Fruit fly (Drosophila melanogaster): ENCODE measurements around the gene CG46309.

- no peak for TF ChIP-seq CG17806 (tag; optimal IDR thresholded peaks at IDR 0.05)
- TF ChIP-seq CG4496 (GFP tag; IDR thresholded peaks at IDR 0.05): no peak
- no peak for TF ChIP-seq EcR (GFP tag; optimal IDR thresholded peaks at IDR 0.05)
- TF ChIP-seq CG34367 (tag; optimal IDR thresholded peaks at IDR 0.05): no peak
- TF ChIP-seq CG8159 (tag; optimal IDR thresholded peaks at IDR 0.05): no peak
- no peak for TF ChIP-seq CG15710 (tag; optimal IDR thresholded peaks at IDR 0.05)
- no peak for TF ChIP-seq Pif1B (GFP tag; optimal IDR thresholded peaks at IDR 0.05)
- TF ChIP-seq CG12605 (GFP tag; IDR thresholded peaks at IDR 0.05): no peak
- no peak for TF ChIP-seq gl (tag; optimal IDR thresholded peaks at IDR 0.05)
- no peak for TF ChIP-seq rn (GFP tag; IDR thresholded peaks at IDR 0.05)
- TF ChIP-seq fd96Ca (GFP tag; IDR thresholded peaks at IDR 0.05): no peak
- no peak for TF ChIP-seq CG8301 (tag; optimal IDR thresholded peaks at IDR 0.05)
- TF ChIP-seq Snoo (tag; optimal IDR thresholded peaks at IDR 0.05): no peak
- TF ChIP-seq CG32121 (GFP tag; IDR thresholded peaks at IDR 0.05): no peak
These were observed 40.4 kb downstream of the CG46309 start, which contains the start of gene CG31819 for dm6 chr2L:16211159-16211558.

Data from whole organism, pupa.